Worm (Caenorhabditis elegans) whole organism, L3 larva: ENCODE measurements around the gene egl-20.

Experiments used
- ama-1 ChIP-seq: fragments of 150-350 bp; optimal IDR thresholded peaks from 2 replicates; lab custom pipeline; 2018
- elt-1 ChIP-seq: fragments of 150-350 bp; optimal IDR thresholded peaks from 2 replicates; lab custom pipeline; 2014; ENCODE audit warnings: missing biosample characterization, missing genetic modification characterization
- lin-15B ChIP-seq: fragments of 150-350 bp; optimal IDR thresholded peaks from 2 replicates; lab custom pipeline; 2014; ENCODE audit warnings: missing biosample characterization, missing genetic modification characterization
- lin-39 ChIP-seq: fragments of 150-350 bp; optimal IDR thresholded peaks from 2 replicates; lab custom pipeline; 2018; ENCODE audit warnings: missing biosample characterization, missing genetic modification reagents, missing genetic modification characterization
- lsy-12 ChIP-seq: sonication (generic microtip); optimal IDR thresholded peaks from 2 replicates; lab custom pipeline; 2016; ENCODE audit warnings: mild to moderate bottlenecking, missing genetic modification characterization, missing compliant biosample characterization
- nfya-1 ChIP-seq: sonication (generic microtip); optimal IDR thresholded peaks from 2 replicates; lab custom pipeline; 2017; ENCODE audit warnings: missing genetic modification characterization, mild to moderate bottlenecking, missing compliant biosample characterization, antibody characterized with exemption, moderate library complexity; ENCODE audit not compliant: insufficient read depth
- nhr-11 ChIP-seq: fragments of 150-350 bp; optimal IDR thresholded peaks from 2 replicates; lab custom pipeline; 2014; ENCODE audit warnings: missing biosample characterization, missing genetic modification characterization
- unc-39 ChIP-seq: sonication (generic microtip); optimal IDR thresholded peaks from 4 replicates; lab custom pipeline; 2017; ENCODE audit warnings: missing biosample characterization, missing genetic modification characterization
- unc-62 ChIP-seq: fragments of 150-350 bp; sonication (generic microtip); optimal IDR thresholded peaks from 4 replicates; lab custom pipeline; 2014; ENCODE audit warnings: missing biosample characterization, missing genetic modification reagents, missing genetic modification characterization
- zag-1 ChIP-seq: fragments of 150-350 bp; optimal IDR thresholded peaks from 2 replicates; lab custom pipeline; 2014; ENCODE audit warnings: missing biosample characterization, missing genetic modification characterization
- ztf-4 ChIP-seq: fragments of 150-350 bp; optimal IDR thresholded peaks from 2 replicates; lab custom pipeline; 2014; ENCODE audit warnings: missing biosample characterization, missing genetic modification characterization

- no peak for TF ChIP-seq ama-1 (lab: Kevin White, UChicago)
- no peak for TF ChIP-seq unc-39 (tag; lab: Kevin White, UChicago)
- no peak for TF ChIP-seq nfya-1 (tag; lab: Kevin White, UChicago)
- no peak for TF ChIP-seq unc-62 (GFP tag; lab: Kevin White, UChicago)
- no peak for TF ChIP-seq lsy-12 (tag; lab: Kevin White, UChicago)
- TF ChIP-seq lin-39 (tag; lab: Kevin White, UChicago) = no peak
- no peak for TF ChIP-seq ztf-4 (tag; lab: Kevin White, UChicago)
- TF ChIP-seq elt-1 = no peak
- TF ChIP-seq nhr-11 (tag; lab: Kevin White, UChicago) = no peak
- TF ChIP-seq lin-15B (tag; lab: Kevin White, UChicago) = no peak
- no peak for TF ChIP-seq zag-1 (tag; lab: Kevin White, UChicago)
Measured at ce11 chrIV:9796494-9796893, 18.8 kb downstream of the egl-20 start, which contains the start of gene pis-1.
